Worm (Caenorhabditis elegans) whole organism, L2 larva: Measurements from ENCODE around the gene F08F8.7.
A peak's percentile ranks its signal among the peaks of the same experiment; 100 is the strongest.

Experiments used
- F13H6.1 ChIP-seq: sonication (generic microtip); optimal IDR thresholded peaks from 2 replicates; lab custom pipeline; 2016; ENCODE audit warnings: missing genetic modification characterization, missing compliant biosample characterization
- aly-2 ChIP-seq: fragments of 150-350 bp; optimal IDR thresholded peaks from 2 replicates; lab custom pipeline; 2014; ENCODE audit warnings: missing biosample characterization, missing genetic modification characterization
- ama-1 ChIP-seq: fragments of 150-350 bp; optimal IDR thresholded peaks from 2 replicates; lab custom pipeline; 2018; ENCODE audit warnings: inconsistent platforms
- lin-13 ChIP-seq: fragments of 150-350 bp; optimal IDR thresholded peaks from 2 replicates; lab custom pipeline; 2014; ENCODE audit warnings: missing biosample characterization, missing genetic modification reagents, missing genetic modification characterization
- lin-39 ChIP-seq: fragments of 150-350 bp; optimal IDR thresholded peaks from 2 replicates; lab custom pipeline; 2014; ENCODE audit warnings: missing biosample characterization, missing genetic modification reagents, missing genetic modification characterization
- lsy-2 ChIP-seq, 2 experiments: fragments of 150-350 bp in 1 of 2; sonication (generic microtip) in 1 of 2; optimal IDR thresholded peaks; 2 replicates each; lab custom pipeline; 2014 to 2017; ENCODE audit warnings: missing biosample characterization in 2 of 2, missing genetic modification characterization in 2 of 2
- nhr-12 ChIP-seq: fragments of 150-350 bp; optimal IDR thresholded peaks from 2 replicates; lab custom pipeline; 2014; ENCODE audit warnings: missing biosample characterization, missing genetic modification characterization
- nhr-237 ChIP-seq: fragments of 150-350 bp; optimal IDR thresholded peaks from 2 replicates; lab custom pipeline; 2014; ENCODE audit warnings: missing biosample characterization, missing genetic modification characterization
- sma-3 ChIP-seq: sonication (generic microtip); optimal IDR thresholded peaks from 2 replicates; lab custom pipeline; 2016; ENCODE audit warnings: missing genetic modification reagents, missing genetic modification characterization, missing compliant biosample characterization
- unc-55 ChIP-seq: fragments of 150-350 bp; sonication (generic microtip); optimal IDR thresholded peaks from 3 replicates; lab custom pipeline; 2014; ENCODE audit warnings: missing biosample characterization, missing genetic modification reagents, missing genetic modification characterization
- zag-1 ChIP-seq: fragments of 150-350 bp; optimal IDR thresholded peaks from 2 replicates; lab custom pipeline; 2014; ENCODE audit warnings: missing biosample characterization, missing genetic modification characterization
- ztf-4 ChIP-seq: fragments of 150-350 bp; optimal IDR thresholded peaks from 2 replicates; lab custom pipeline; 2014; ENCODE audit warnings: missing biosample characterization, missing genetic modification characterization

- TF ChIP-seq lin-39 (no peak), unc-55 (no peak), nhr-237 (tag; lab: Kevin White, UChicago) (no peak), ztf-4 (tag; lab: Kevin White, UChicago) (no peak), aly-2 (tag; lab: Kevin White, UChicago) (no peak), lin-13 (GFP tag; lab: Kevin White, UChicago) (no peak), ama-1 (lab: Kevin White, UChicago) (no peak), nhr-12 (tag; lab: Kevin White, UChicago) (no peak), zag-1 (tag; lab: Kevin White, UChicago) (no peak), lsy-2 (tag; optimal IDR thresholded peaks at IDR 0.05; lab: Kevin White, UChicago) (peak in 1 of 2 experiments; percentile 13), F13H6.1 (tag; lab: Kevin White, UChicago) (no peak), sma-3 (no peak)
Observed at ce11 chrIII:7296092-7296668, 50.8 kb downstream of the F08F8.7 start.
